Worm (Caenorhabditis elegans) whole organism, L4 larva: ENCODE results near the gene srw-85.

Source experiments
- F10B5.3 ChIP-seq: sonication (generic microtip); optimal IDR thresholded peaks from 2 replicates; lab custom pipeline; 2016; ENCODE audit warnings: mild to moderate bottlenecking, missing genetic modification characterization, missing compliant biosample characterization
- F26F4.8 ChIP-seq: fragments of 200-800 bp; sonication (Bioruptor generic); conservative IDR thresholded peaks from 2 replicates; pipeline ENCODE4 v1.3.6; 2022; ENCODE audit warnings: missing genetic modification characterization, missing compliant biosample characterization
- F37D6.2 ChIP-seq: sonication (generic microtip); optimal IDR thresholded peaks from 2 replicates; lab custom pipeline; 2016; ENCODE audit warnings: mild to moderate bottlenecking, missing genetic modification characterization, missing compliant biosample characterization
- R02D3.7 ChIP-seq: fragments of 150-350 bp; sonication (generic microtip); optimal IDR thresholded peaks from 3 replicates; lab custom pipeline; 2014; ENCODE audit warnings: missing biosample characterization, missing genetic modification characterization
- T20F7.1 ChIP-seq: fragments of 200-800 bp; sonication (Bioruptor generic); optimal IDR thresholded peaks from 2 replicates; lab custom pipeline; 2018; ENCODE audit warnings: mild to moderate bottlenecking, missing genetic modification characterization, missing compliant biosample characterization
- Y105C5A.15 ChIP-seq: fragments of 200-800 bp; sonication (Bioruptor generic); IDR thresholded peaks from 2 replicates; pipeline ENCODE4 v1.3.6; 2022; ENCODE audit warnings: missing genetic modification characterization, missing compliant biosample characterization
- Y5F2A.4 ChIP-seq: fragments of 200-800 bp; sonication (Bioruptor generic); optimal IDR thresholded peaks from 2 replicates; lab custom pipeline; 2018; ENCODE audit warnings: mild to moderate bottlenecking, missing genetic modification characterization, missing compliant biosample characterization
- ama-1 ChIP-seq: fragments of 150-350 bp; optimal IDR thresholded peaks from 2 replicates; lab custom pipeline; 2014; ENCODE audit warnings: inconsistent platforms, mixed read lengths
- ceh-28 ChIP-seq: fragments of 150-350 bp; optimal IDR thresholded peaks from 2 replicates; lab custom pipeline; 2014; ENCODE audit warnings: missing biosample characterization, missing genetic modification reagents, missing genetic modification characterization
- ceh-32 ChIP-seq: sonication (generic microtip); optimal IDR thresholded peaks from 2 replicates; lab custom pipeline; 2016; ENCODE audit warnings: mild to moderate bottlenecking, missing genetic modification characterization, missing compliant biosample characterization; ENCODE audit not compliant: poor library complexity
- daf-16 ChIP-seq, 3 experiments: sonication (generic microtip); optimal IDR thresholded peaks; 2 replicates each; lab custom pipeline; 2016 to 2017; ENCODE audit warnings: missing genetic modification characterization in 3 of 3, missing genetic modification reagents in 3 of 3, mild to moderate bottlenecking in 2 of 3, missing compliant biosample characterization in 2 of 3, missing biosample characterization in 1 of 3, moderate library complexity in 1 of 3
- dmd-6 ChIP-seq: fragments of 200-800 bp; sonication (Bioruptor generic); IDR thresholded peaks from 2 replicates; pipeline ENCODE4 v1.3.6; 2022; ENCODE audit warnings: missing genetic modification reagents, missing genetic modification characterization, missing compliant biosample characterization
- dpl-1 ChIP-seq: fragments of 150-350 bp; optimal IDR thresholded peaks from 2 replicates; lab custom pipeline; 2014; ENCODE audit warnings: missing biosample characterization, missing genetic modification reagents, missing genetic modification characterization
- dve-1 ChIP-seq: sonication (generic microtip); optimal IDR thresholded peaks from 2 replicates; lab custom pipeline; 2017; ENCODE audit warnings: antibody characterized with exemption, mild to moderate bottlenecking, missing genetic modification characterization, missing compliant biosample characterization; ENCODE audit not compliant: insufficient read depth
- egl-27 ChIP-seq: sonication (generic microtip); optimal IDR thresholded peaks from 3 replicates; lab custom pipeline; 2017; ENCODE audit warnings: missing biosample characterization, missing genetic modification reagents, missing genetic modification characterization
- gei-8 ChIP-seq: fragments of 200-800 bp; sonication (Bioruptor generic); optimal IDR thresholded peaks from 2 replicates; lab custom pipeline; 2018; ENCODE audit warnings: mild to moderate bottlenecking, missing genetic modification characterization, missing compliant biosample characterization
- hif-1 ChIP-seq, 2 experiments: sonication (generic microtip); optimal IDR thresholded peaks; 2 replicates each; lab custom pipeline; 2016 to 2017; ENCODE audit warnings: missing compliant biosample characterization in 2 of 2, missing genetic modification characterization in 2 of 2, missing genetic modification reagents in 2 of 2, missing genotype in 2 of 2, mild to moderate bottlenecking in 1 of 2
- hlh-11 ChIP-seq: fragments of 200-800 bp; sonication (Bioruptor generic); optimal IDR thresholded peaks from 2 replicates; lab custom pipeline; 2018; ENCODE audit warnings: mild to moderate bottlenecking, missing genetic modification characterization, missing compliant biosample characterization
- hlh-30 ChIP-seq: sonication (generic microtip); optimal IDR thresholded peaks from 2 replicates; lab custom pipeline; 2017; ENCODE audit warnings: antibody characterized with exemption, mild to moderate bottlenecking, missing genetic modification characterization, missing compliant biosample characterization; ENCODE audit not compliant: insufficient read depth
- lin-1 ChIP-seq: fragments of 200-800 bp; sonication (Bioruptor generic); IDR thresholded peaks from 2 replicates; pipeline ENCODE4 v1.3.6; 2022; ENCODE audit warnings: missing genetic modification reagents, missing genetic modification characterization, missing compliant biosample characterization
- lin-15B ChIP-seq: fragments of 150-350 bp; sonication (generic microtip); optimal IDR thresholded peaks from 3 replicates; lab custom pipeline; 2014; ENCODE audit warnings: missing biosample characterization, missing genetic modification characterization
- lin-38 ChIP-seq: fragments of 200-800 bp; sonication (Bioruptor generic); IDR thresholded peaks from 2 replicates; pipeline ENCODE4 v1.3.6; 2022; ENCODE audit warnings: missing genetic modification reagents, missing genetic modification characterization, missing compliant biosample characterization
- lsy-2 ChIP-seq, 2 experiments: fragments of 150-350 bp in 1 of 2; sonication (generic microtip) in 1 of 2; optimal IDR thresholded peaks; 2 replicates each; lab custom pipeline; 2014 to 2017; ENCODE audit warnings: missing biosample characterization in 2 of 2, missing genetic modification characterization in 2 of 2
- madf-9 ChIP-seq: fragments of 200-800 bp; sonication (Bioruptor generic); conservative IDR thresholded peaks from 2 replicates; pipeline ENCODE4 v1.3.6; 2022; ENCODE audit warnings: missing genetic modification reagents, missing genetic modification characterization, missing compliant biosample characterization
- mdl-1 ChIP-seq, 2 experiments: fragments of 150-350 bp in 1 of 2; sonication (generic microtip) in 1 of 2; optimal IDR thresholded peaks; 2 replicates each; lab custom pipeline; 2014 to 2017; ENCODE audit warnings: missing biosample characterization in 2 of 2, missing genetic modification characterization in 2 of 2
- mep-1 ChIP-seq: fragments of 150-350 bp; sonication (generic microtip); optimal IDR thresholded peaks from 3 replicates; lab custom pipeline; 2014; ENCODE audit warnings: missing biosample characterization, missing genetic modification characterization
- mes-2 ChIP-seq: sonication (generic microtip); optimal IDR thresholded peaks from 2 replicates; lab custom pipeline; 2016; ENCODE audit warnings: missing genotype, mild to moderate bottlenecking, missing genetic modification characterization, missing compliant biosample characterization; ENCODE audit not compliant: poor library complexity, severe bottlenecking
- mxl-2 ChIP-seq: fragments of 200-800 bp; sonication (Bioruptor generic); conservative IDR thresholded peaks from 2 replicates; pipeline ENCODE4 v1.3.6; 2022; ENCODE audit warnings: missing genetic modification reagents, missing genetic modification characterization, missing compliant biosample characterization
- nhr-10 ChIP-seq: fragments of 150-350 bp; optimal IDR thresholded peaks from 2 replicates; lab custom pipeline; 2014; ENCODE audit warnings: missing biosample characterization, missing genetic modification characterization
- nhr-111 ChIP-seq: fragments of 200-800 bp; sonication (Bioruptor generic); optimal IDR thresholded peaks from 2 replicates; lab custom pipeline; 2018; ENCODE audit warnings: mild to moderate bottlenecking, missing genetic modification characterization, missing compliant biosample characterization
- nhr-28 ChIP-seq: fragments of 150-350 bp; optimal IDR thresholded peaks from 2 replicates; lab custom pipeline; 2014; ENCODE audit warnings: missing biosample characterization, missing genetic modification characterization
- nhr-42 ChIP-seq: fragments of 200-800 bp; sonication (Bioruptor generic); IDR thresholded peaks from 2 replicates; pipeline ENCODE4 v1.3.6; 2022; ENCODE audit warnings: missing genetic modification characterization, missing compliant biosample characterization
- nhr-48 ChIP-seq: sonication (generic microtip); optimal IDR thresholded peaks from 2 replicates; lab custom pipeline; 2016; ENCODE audit warnings: mild to moderate bottlenecking, missing genetic modification characterization, missing compliant biosample characterization
- pha-4 ChIP-seq, 2 experiments: fragments of 150-350 bp in 1 of 2; fragments of 200-800 bp in 1 of 2; sonication (Bioruptor generic) in 1 of 2; IDR thresholded peaks in 1 of 2; optimal IDR thresholded peaks in 1 of 2; 2 replicates each; pipeline versions ENCODE4 v1.3.6 to Lab custom; 2014 to 2022; ENCODE audit warnings: missing genetic modification characterization in 2 of 2, missing genetic modification reagents in 2 of 2, missing biosample characterization in 1 of 2, missing compliant biosample characterization in 1 of 2
- php-3 ChIP-seq: fragments of 200-800 bp; sonication (Bioruptor generic); IDR thresholded peaks from 2 replicates; pipeline ENCODE4 v1.3.6; 2022; ENCODE audit warnings: missing genetic modification reagents, missing genetic modification characterization, missing compliant biosample characterization
- pqm-1 ChIP-seq: sonication (generic microtip); optimal IDR thresholded peaks from 2 replicates; lab custom pipeline; 2017; ENCODE audit warnings: missing biosample characterization, missing genetic modification characterization
- sdz-12 ChIP-seq: fragments of 200-800 bp; sonication (Bioruptor generic); optimal IDR thresholded peaks from 2 replicates; lab custom pipeline; 2018; ENCODE audit warnings: mild to moderate bottlenecking, missing genetic modification characterization, missing compliant biosample characterization
- set-16 ChIP-seq: fragments of 200-800 bp; sonication (Bioruptor generic); IDR thresholded peaks from 2 replicates; pipeline ENCODE4 v1.3.6; 2022; ENCODE audit warnings: missing genetic modification reagents, missing genetic modification characterization, missing compliant biosample characterization
- snpc-1.2 ChIP-seq: fragments of 200-800 bp; sonication (Bioruptor generic); IDR thresholded peaks from 2 replicates; pipeline ENCODE4 v1.3.6; 2022; ENCODE audit warnings: missing genetic modification reagents, missing genetic modification characterization, missing compliant biosample characterization
- spr-1 ChIP-seq: sonication (generic microtip); optimal IDR thresholded peaks from 2 replicates; lab custom pipeline; 2016; ENCODE audit warnings: mild to moderate bottlenecking, missing genetic modification characterization, missing compliant biosample characterization
- unc-130 ChIP-seq: sonication (generic microtip); optimal IDR thresholded peaks from 2 replicates; lab custom pipeline; 2016; ENCODE audit warnings: missing genetic modification reagents, missing genetic modification characterization, missing compliant biosample characterization
- unc-62 ChIP-seq, 3 experiments: fragments of 150-350 bp in 1 of 3; sonication (generic microtip); optimal IDR thresholded peaks in 2 of 3; peaks in 1 of 3; 1 replicate in 1 of 3; 2 replicates in 2 of 3; lab custom pipeline; 2014 to 2017; ENCODE audit warnings: missing biosample characterization in 3 of 3, missing genetic modification characterization in 3 of 3, missing genetic modification reagents in 3 of 3, missing genotype in 1 of 3
- zag-1 ChIP-seq: fragments of 150-350 bp; optimal IDR thresholded peaks from 2 replicates; lab custom pipeline; 2014; ENCODE audit warnings: missing biosample characterization, missing genetic modification characterization
- zfp-3 ChIP-seq: fragments of 200-800 bp; sonication (Bioruptor generic); conservative IDR thresholded peaks from 2 replicates; pipeline ENCODE4 v1.3.6; 2022; ENCODE audit warnings: missing genetic modification reagents, missing genetic modification characterization, missing compliant biosample characterization
- zip-11 ChIP-seq: fragments of 200-800 bp; sonication (Bioruptor generic); IDR thresholded peaks from 2 replicates; pipeline ENCODE4 v1.3.6; 2022; ENCODE audit warnings: missing genetic modification characterization, missing compliant biosample characterization

srw-85 gene

DNA sequence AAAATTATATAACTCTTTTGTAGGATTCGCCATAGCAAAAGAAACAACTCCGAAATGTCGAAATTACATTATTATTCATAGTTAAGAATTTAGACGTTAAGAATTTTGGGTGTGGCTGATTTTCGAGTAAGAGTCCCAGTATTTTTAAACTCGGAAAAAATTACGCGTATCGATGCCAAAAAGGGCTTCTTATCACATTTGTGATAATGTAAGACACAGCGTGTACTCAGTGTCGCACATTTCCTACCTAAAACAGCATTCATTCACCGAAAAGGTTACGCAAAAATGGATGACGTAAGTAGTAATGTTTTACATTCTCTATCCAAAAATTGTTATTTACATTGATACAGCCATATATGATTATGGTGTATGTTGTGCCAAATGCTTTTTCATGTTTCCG lies 18.6 kb upstream of the srw-85 start, which contains the start of gene M04C3.5 (continued):
- no peak for TF ChIP-seq sdz-12 (GFP tag; lab: Kevin White, UChicago)
- TF ChIP-seq pha-4 (GFP tag; IDR thresholded peaks at IDR 0.05; lab: Robert Waterston, UW), result no peak
- TF ChIP-seq pha-4 (tag; optimal IDR thresholded peaks at IDR 0.05; lab: Kevin White, UChicago), result no peak
- TF ChIP-seq nhr-28, result peak; percentile 23
- TF ChIP-seq mxl-2 (GFP tag; lab: Robert Waterston, UW), result no peak

DNA sequence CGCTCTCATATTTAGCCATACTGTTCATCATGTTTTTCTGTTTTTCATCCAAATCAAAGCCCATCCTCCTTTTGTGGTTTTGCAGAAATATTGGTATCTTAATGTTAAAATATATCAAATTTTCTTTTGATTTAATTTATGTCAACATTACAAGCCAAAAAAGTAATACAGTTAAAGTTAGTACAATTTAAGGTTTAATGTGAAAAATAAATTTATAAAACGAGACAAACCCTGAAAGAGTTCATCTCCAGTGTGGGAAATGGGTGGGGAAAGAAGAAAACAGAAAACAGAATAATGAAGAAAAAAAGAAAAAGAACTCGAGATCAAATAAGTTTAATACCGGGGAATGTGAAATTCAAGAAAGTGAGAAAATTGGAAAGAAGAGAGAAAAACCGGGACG lies 17.9 kb upstream of the srw-85 start, which contains the start of gene M04C3.2:
M04C3.2 (minus strand) TSS at position 101 of the 400 bp plus-strand sequence.
- TF ChIP-seq lsy-2 (tag; optimal IDR thresholded peaks at IDR 0.05; lab: Kevin White, UChicago) (no peak), daf-16 (GFP tag; optimal IDR thresholded peaks at IDR 0.05; lab: Kevin White, UChicago) (no peak), daf-16 (tag; optimal IDR thresholded peaks at IDR 0.05; lab: Kevin White, UChicago) (no peak)

DNA sequence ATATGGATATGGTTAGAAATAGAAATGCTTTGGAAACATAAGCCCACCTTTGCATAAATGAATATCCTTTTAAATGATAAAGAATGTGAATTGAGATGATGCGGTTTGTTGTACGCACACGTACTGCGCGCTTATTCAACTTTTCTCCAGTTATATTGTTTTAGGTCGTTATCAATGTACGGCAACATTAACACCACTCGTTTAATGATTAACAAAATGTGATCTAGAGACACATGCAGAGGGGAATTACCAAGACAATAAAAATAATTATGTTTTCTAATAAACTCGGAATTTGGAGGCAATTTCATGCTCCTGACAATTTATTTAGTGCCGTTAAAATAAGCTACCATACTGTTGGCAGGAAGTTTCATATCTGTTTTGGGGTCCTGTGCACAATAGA lies 14.5 kb upstream of the srw-85 start, which contains the start of gene M04C3.1:
M04C3.1 (minus strand) TSS at position 164 of the 400 bp plus-strand sequence.
- TF ChIP-seq T20F7.1 (no peak), F26F4.8 (no peak), snpc-1.2 (GFP tag; lab: Robert Waterston, UW) (no peak), lin-15B (no peak), zag-1 (tag; lab: Kevin White, UChicago) (no peak), ceh-32 (tag; lab: Kevin White, UChicago) (no peak), egl-27 (tag; lab: Kevin White, UChicago) (no peak), mep-1 (tag; lab: Kevin White, UChicago) (no peak), mxl-2 (GFP tag; lab: Robert Waterston, UW) (no peak), lin-1 (no peak), pqm-1 (peak; percentile 79), R02D3.7 (tag; lab: Kevin White, UChicago) (no peak), nhr-42 (GFP tag; lab: Robert Waterston, UW) (no peak), set-16 (no peak), spr-1 (tag; lab: Kevin White, UChicago) (no peak), madf-9 (GFP tag; lab: Robert Waterston, UW) (no peak), nhr-48 (tag; lab: Kevin White, UChicago) (no peak), mdl-1 (tag; optimal IDR thresholded peaks at IDR 0.05; lab: Kevin White, UChicago) (no peak), dpl-1 (GFP tag; lab: Kevin White, UChicago) (no peak), Y5F2A.4 (GFP tag; lab: Kevin White, UChicago) (no peak), dmd-6 (GFP tag; lab: Robert Waterston, UW) (peak; percentile 27; the same call in 1 of the 2 replicates), php-3 (GFP tag; lab: Robert Waterston, UW) (peak; percentile 72), nhr-111 (GFP tag; lab: Kevin White, UChicago) (no peak), hif-1 (tag; optimal IDR thresholded peaks at IDR 0.05; lab: Kevin White, UChicago) (no peak), lin-38 (GFP tag; lab: Robert Waterston, UW) (no peak), nhr-10 (tag; lab: Kevin White, UChicago) (no peak), hlh-11 (tag; lab: Kevin White, UChicago) (no peak), unc-62 (GFP tag; optimal IDR thresholded peaks at IDR 0.05 in 1 of 2; lab: Kevin White, UChicago) (no peak), unc-62 (tag; optimal IDR thresholded peaks at IDR 0.05; lab: Kevin White, UChicago) (no peak), Y105C5A.15 (GFP tag; lab: Robert Waterston, UW) (no peak), F10B5.3 (tag; lab: Kevin White, UChicago) (no peak), unc-130 (GFP tag; lab: Kevin White, UChicago) (no peak), F37D6.2 (no peak), daf-16 (GFP tag; optimal IDR thresholded peaks at IDR 0.05; lab: Kevin White, UChicago) (no peak), daf-16 (tag; optimal IDR thresholded peaks at IDR 0.05; lab: Kevin White, UChicago) (peak; percentile 71), gei-8 (GFP tag; lab: Kevin White, UChicago) (no peak), dve-1 (peak; percentile 66), ceh-28 (no peak), zip-11 (GFP tag; lab: Robert Waterston, UW) (no peak), ama-1 (no peak), hlh-30 (peak; percentile 22), zfp-3 (GFP tag; lab: Robert Waterston, UW) (no peak), mes-2 (tag; lab: Kevin White, UChicago) (no peak)
